Fruit fly (Drosophila melanogaster) whole organism, embryonic: ENCODE data around the gene CG7728.

Experiments
- CG17568 ChIP-seq: fragments of 200-800 bp; sonication (Bioruptor generic); optimal IDR thresholded peaks from 2 replicates; lab custom pipeline; 2018; ENCODE audit warnings: missing biosample characterization, mild to moderate bottlenecking, missing genetic modification characterization, moderate library complexity
- CG9817 ChIP-seq: fragments of 200-800 bp; sonication (Bioruptor generic); optimal IDR thresholded peaks from 2 replicates; lab custom pipeline; 2018; ENCODE audit warnings: missing biosample characterization, mild to moderate bottlenecking, missing genetic modification characterization, moderate library complexity
- E2f2 ChIP-seq: fragments of 200-800 bp; sonication (Bioruptor generic); IDR thresholded peaks from 2 replicates; pipeline ENCODE4 v1.3.6; 2022; ENCODE audit warnings: missing biosample characterization, missing genetic modification characterization
- Hey ChIP-seq: fragments of 200-800 bp; sonication (Bioruptor generic); optimal IDR thresholded peaks from 3 replicates; lab custom pipeline; 2018; ENCODE audit warnings: missing biosample characterization, mild to moderate bottlenecking, missing genetic modification characterization
- Sry-δ ChIP-seq: fragments of 200-800 bp; sonication (Bioruptor generic); optimal IDR thresholded peaks from 2 replicates; lab custom pipeline; 2016; ENCODE audit warnings: missing biosample characterization, missing genetic modification characterization
- dysf ChIP-seq: fragments of 200-800 bp; sonication (Bioruptor generic); IDR thresholded peaks from 3 replicates; pipeline ENCODE4 v1.3.6; 2022; ENCODE audit warnings: missing biosample characterization, missing genetic modification characterization
- gce ChIP-seq: fragments of 200-800 bp; sonication (Bioruptor generic); IDR thresholded peaks from 3 replicates; pipeline ENCODE4 v1.3.6; 2022; ENCODE audit warnings: missing biosample characterization, missing genetic modification characterization
- hb ChIP-seq: fragments of 200-800 bp; sonication (Bioruptor generic); IDR thresholded peaks from 3 replicates; pipeline ENCODE4 v1.3.6; 2022; ENCODE audit warnings: missing biosample characterization, missing genetic modification characterization; ENCODE audit not compliant: partially characterized antibody
- nerfin-2 ChIP-seq: fragments of 200-800 bp; sonication (Bioruptor generic); IDR thresholded peaks from 2 replicates; pipeline ENCODE4 v1.3.6; 2022; ENCODE audit warnings: missing biosample characterization, missing genetic modification characterization; ENCODE audit not compliant: partially characterized antibody

- TF ChIP-seq dysf (GFP tag; lab: Robert Waterston, UW) (no peak), Sry-δ (GFP tag; lab: Kevin White, UChicago) (no peak), E2f2 (GFP tag; lab: Robert Waterston, UW) (no peak), hb (GFP tag; lab: Robert Waterston, UW) (no peak), CG17568 (GFP tag; lab: Kevin White, UChicago) (no peak), gce (GFP tag; lab: Robert Waterston, UW) (no peak), CG9817 (tag; lab: Kevin White, UChicago) (no peak), Hey (no peak), nerfin-2 (GFP tag; lab: Robert Waterston, UW) (no peak)
Measured at dm6 chr3L:16994805-16995204, 21.5 kb upstream of the CG7728 start.
